Fruit fly (Drosophila melanogaster) whole organism, embryonic: Measurements from ENCODE around the gene CG8564.

Source experiments
- Adf1 ChIP-seq: fragments of 200-800 bp; sonication (Bioruptor generic); IDR thresholded peaks from 2 replicates; pipeline ENCODE4 v1.3.6; 2022; ENCODE audit warnings: missing biosample characterization, missing genetic modification characterization
- Atf6 ChIP-seq: fragments of 200-800 bp; sonication (Bioruptor generic); IDR thresholded peaks from 2 replicates; pipeline ENCODE4 v1.3.6; 2022; ENCODE audit warnings: missing biosample characterization, missing genetic modification characterization
- CG10321 ChIP-seq: fragments of 200-800 bp; sonication (Bioruptor generic); IDR thresholded peaks from 2 replicates; pipeline ENCODE4 v1.3.6; 2022; ENCODE audit warnings: missing biosample characterization, missing genetic modification characterization
- CG11398 ChIP-seq: fragments of 200-800 bp; sonication (Bioruptor generic); optimal IDR thresholded peaks from 2 replicates; lab custom pipeline; 2016; ENCODE audit warnings: missing biosample characterization, missing genetic modification characterization
- CG11504 ChIP-seq: fragments of 200-800 bp; sonication (Bioruptor generic); optimal IDR thresholded peaks from 3 replicates; lab custom pipeline; 2019; ENCODE audit warnings: missing biosample characterization, mild to moderate bottlenecking, missing genetic modification characterization, moderate library complexity
- CG12071 ChIP-seq: fragments of 200-800 bp; sonication (Bioruptor generic); optimal IDR thresholded peaks from 3 replicates; lab custom pipeline; 2018; ENCODE audit warnings: missing biosample characterization, mild to moderate bottlenecking, missing genetic modification characterization
- CG12659 ChIP-seq: fragments of 200-800 bp; sonication (Bioruptor generic); optimal IDR thresholded peaks from 3 replicates; lab custom pipeline; 2017; ENCODE audit warnings: mild to moderate bottlenecking, missing biosample characterization, missing genetic modification reagents, missing genetic modification characterization
- CG12769 ChIP-seq: fragments of 200-800 bp; sonication (Bioruptor generic); optimal IDR thresholded peaks from 2 replicates; lab custom pipeline; 2019; ENCODE audit warnings: missing biosample characterization, mild to moderate bottlenecking, missing genetic modification characterization, moderate library complexity
- CG13624 ChIP-seq: fragments of 200-800 bp; sonication (Bioruptor generic); optimal IDR thresholded peaks from 2 replicates; lab custom pipeline; 2016; ENCODE audit warnings: missing biosample characterization, missing genetic modification characterization
- CG14441 ChIP-seq: fragments of 200-800 bp; sonication (Bioruptor generic); IDR thresholded peaks from 2 replicates; pipeline ENCODE4 v1.3.6; 2022; ENCODE audit warnings: missing biosample characterization, missing genetic modification characterization
- CG17328 ChIP-seq: fragments of 200-800 bp; sonication (Bioruptor generic); IDR thresholded peaks from 2 replicates; pipeline ENCODE4 v1.3.6; 2022; ENCODE audit warnings: missing biosample characterization, missing genetic modification characterization
- CG17385 ChIP-seq: fragments of 200-800 bp; sonication (Bioruptor generic); optimal IDR thresholded peaks from 3 replicates; lab custom pipeline; 2018; ENCODE audit warnings: missing biosample characterization, mild to moderate bottlenecking, missing genetic modification characterization
- CG31388 ChIP-seq: fragments of 200-800 bp; sonication (Bioruptor generic); optimal IDR thresholded peaks from 2 replicates; lab custom pipeline; 2016; ENCODE audit warnings: missing biosample characterization, missing genetic modification characterization
- CG32767 ChIP-seq: fragments of 200-800 bp; sonication (Bioruptor generic); IDR thresholded peaks from 2 replicates; pipeline ENCODE4 v1.3.6; 2022; ENCODE audit warnings: missing biosample characterization, missing genetic modification characterization
- CG7987 ChIP-seq: fragments of 200-800 bp; sonication (Bioruptor generic); optimal IDR thresholded peaks from 2 replicates; lab custom pipeline; 2018; ENCODE audit warnings: missing biosample characterization, mild to moderate bottlenecking, missing genetic modification characterization, moderate library complexity
- CG9727 ChIP-seq: fragments of 200-800 bp; sonication (Bioruptor generic); optimal IDR thresholded peaks from 3 replicates; lab custom pipeline; 2017; ENCODE audit warnings: missing biosample characterization, mild to moderate bottlenecking, missing genetic modification characterization
- D19B ChIP-seq: fragments of 200-800 bp; sonication (Bioruptor generic); optimal IDR thresholded peaks from 2 replicates; lab custom pipeline; 2017; ENCODE audit warnings: missing biosample characterization, mild to moderate bottlenecking, missing genetic modification characterization
- Eip74EF ChIP-seq, 2 experiments: fragments of 200-800 bp in 1 of 2; fragments of >200 bp in 1 of 2; sonication (Bioruptor generic) in 1 of 2; optimal IDR thresholded peaks; 2 replicates each; lab custom pipeline; 2017 to 2019; ENCODE audit warnings: missing biosample characterization in 2 of 2, missing genetic modification characterization in 2 of 2, mild to moderate bottlenecking in 1 of 2, moderate library complexity in 1 of 2
- Ets97D ChIP-seq: fragments of 200-800 bp; sonication (Bioruptor generic); optimal IDR thresholded peaks from 3 replicates; lab custom pipeline; 2016; ENCODE audit warnings: missing biosample characterization, missing genetic modification characterization
- Hand ChIP-seq: fragments of 200-800 bp; sonication (Bioruptor generic); optimal IDR thresholded peaks from 2 replicates; lab custom pipeline; 2017; ENCODE audit warnings: mild to moderate bottlenecking, missing biosample characterization, missing genetic modification reagents, missing genetic modification characterization
- HmgZ ChIP-seq: fragments of 200-800 bp; sonication (Bioruptor generic); optimal IDR thresholded peaks from 2 replicates; lab custom pipeline; 2018; ENCODE audit warnings: missing biosample characterization, mild to moderate bottlenecking, missing genetic modification characterization
- Hr3 ChIP-seq: fragments of 200-800 bp; sonication (Bioruptor generic); optimal IDR thresholded peaks from 3 replicates; lab custom pipeline; 2016; ENCODE audit warnings: missing biosample characterization, missing genetic modification characterization
- Jarid2 ChIP-seq: fragments of 200-800 bp; sonication (Bioruptor generic); optimal IDR thresholded peaks from 3 replicates; lab custom pipeline; 2017; ENCODE audit warnings: mild to moderate bottlenecking, missing biosample characterization, missing genetic modification reagents, missing genetic modification characterization
- NC2α ChIP-seq: fragments of 200-800 bp; sonication (Bioruptor generic); optimal IDR thresholded peaks from 2 replicates; lab custom pipeline; 2016; ENCODE audit warnings: missing biosample characterization, missing genetic modification characterization
- NC2β ChIP-seq: fragments of 200-800 bp; sonication (Bioruptor generic); optimal IDR thresholded peaks from 2 replicates; lab custom pipeline; 2016; ENCODE audit warnings: missing biosample characterization, missing genetic modification characterization
- Oaz ChIP-seq: fragments of 200-800 bp; sonication (Bioruptor generic); IDR thresholded peaks from 2 replicates; pipeline ENCODE4 v1.3.6; 2022; ENCODE audit warnings: missing biosample characterization, missing genetic modification characterization
- PHDP ChIP-seq: fragments of 200-800 bp; sonication (Bioruptor generic); optimal IDR thresholded peaks from 3 replicates; lab custom pipeline; 2018; ENCODE audit warnings: missing biosample characterization, mild to moderate bottlenecking, missing genetic modification characterization, moderate library complexity
- bbx ChIP-seq: fragments of 200-800 bp; sonication (Bioruptor generic); IDR thresholded peaks from 2 replicates; pipeline ENCODE4 v1.3.6; 2022; ENCODE audit warnings: missing biosample characterization, missing genetic modification characterization; ENCODE audit not compliant: partially characterized antibody
- bowl ChIP-seq: fragments of 200-800 bp; sonication (Bioruptor generic); IDR thresholded peaks from 2 replicates; pipeline ENCODE4 v1.3.6; 2022; ENCODE audit warnings: missing biosample characterization, missing genetic modification characterization
- bsh ChIP-seq, 2 experiments: fragments of 200-800 bp; sonication (Bioruptor generic); optimal IDR thresholded peaks; 2 replicates each; lab custom pipeline; 2017 to 2018; ENCODE audit warnings: mild to moderate bottlenecking in 2 of 2, missing biosample characterization in 2 of 2, missing genetic modification characterization in 2 of 2, moderate library complexity in 1 of 2
- cato ChIP-seq: fragments of 200-800 bp; sonication (Bioruptor generic); optimal IDR thresholded peaks from 2 replicates; lab custom pipeline; 2016; ENCODE audit warnings: missing biosample characterization, missing genetic modification characterization, borderline replicate concordance
- disco-r ChIP-seq: fragments of 200-800 bp; sonication (Bioruptor generic); optimal IDR thresholded peaks from 2 replicates; lab custom pipeline; 2016; ENCODE audit warnings: missing biosample characterization, missing genetic modification characterization
- fd96Cb ChIP-seq: fragments of 200-800 bp; sonication (Bioruptor generic); optimal IDR thresholded peaks from 2 replicates; lab custom pipeline; 2018; ENCODE audit warnings: missing biosample characterization, mild to moderate bottlenecking, missing genetic modification characterization, moderate library complexity
- ftz-f1 ChIP-seq: fragments of 200-800 bp; sonication (Bioruptor generic); optimal IDR thresholded peaks from 2 replicates; lab custom pipeline; 2016; ENCODE audit warnings: missing biosample characterization, missing genetic modification characterization
- gfzf ChIP-seq: fragments of 200-800 bp; sonication (Bioruptor generic); optimal IDR thresholded peaks from 2 replicates; lab custom pipeline; 2016; ENCODE audit warnings: missing biosample characterization, mild to moderate bottlenecking, missing genetic modification characterization, moderate library complexity
- gro ChIP-seq: fragments of 200-800 bp; sonication (Bioruptor generic); optimal IDR thresholded peaks from 2 replicates; lab custom pipeline; 2016; ENCODE audit warnings: missing biosample characterization, missing genetic modification characterization
- hth ChIP-seq: fragments of >200 bp; optimal IDR thresholded peaks from 2 replicates; lab custom pipeline; 2017; ENCODE audit warnings: inconsistent platforms
- jumu ChIP-seq: fragments of 200-800 bp; sonication (Bioruptor generic); optimal IDR thresholded peaks from 3 replicates; lab custom pipeline; 2016; ENCODE audit warnings: missing biosample characterization, missing genetic modification characterization
- lab ChIP-seq: fragments of 200-800 bp; sonication (Bioruptor generic); optimal IDR thresholded peaks from 3 replicates; lab custom pipeline; 2017; ENCODE audit warnings: missing biosample characterization, missing genetic modification characterization, mild to moderate bottlenecking, moderate library complexity, missing genetic modification reagents
- nau ChIP-seq: fragments of 200-800 bp; sonication (Bioruptor generic); optimal IDR thresholded peaks from 3 replicates; lab custom pipeline; 2017; ENCODE audit warnings: missing biosample characterization, mild to moderate bottlenecking, missing genetic modification characterization, missing genetic modification reagents
- odd ChIP-seq: fragments of 200-800 bp; sonication (Bioruptor generic); optimal IDR thresholded peaks from 2 replicates; lab custom pipeline; 2017; ENCODE audit warnings: missing biosample characterization, mild to moderate bottlenecking, missing genetic modification characterization
- onecut ChIP-seq: fragments of 200-800 bp; sonication (Bioruptor generic); IDR thresholded peaks from 2 replicates; pipeline ENCODE4 v1.3.6; 2022; ENCODE audit warnings: missing biosample characterization, missing genetic modification characterization
- otp ChIP-seq: fragments of 200-800 bp; sonication (Bioruptor generic); IDR thresholded peaks from 3 replicates; pipeline ENCODE4, ENCODE4 v1.3.6; 2022; ENCODE audit warnings: missing biosample characterization, missing genetic modification characterization
- p53 ChIP-seq: fragments of 200-800 bp; sonication (Bioruptor generic); optimal IDR thresholded peaks from 2 replicates; lab custom pipeline; 2016; ENCODE audit warnings: missing biosample characterization, missing genetic modification characterization
- sd ChIP-seq: fragments of 200-800 bp; sonication (Bioruptor generic); optimal IDR thresholded peaks from 3 replicates; lab custom pipeline; 2018; ENCODE audit warnings: missing biosample characterization, mild to moderate bottlenecking, missing genetic modification characterization, moderate library complexity
- sisA ChIP-seq: fragments of 200-800 bp; sonication (Bioruptor generic); IDR thresholded peaks from 2 replicates; pipeline ENCODE4 v1.3.6; 2022; ENCODE audit warnings: missing biosample characterization, missing genetic modification characterization
- sna ChIP-seq: fragments of 200-800 bp; sonication (Bioruptor generic); IDR thresholded peaks from 2 replicates; pipeline ENCODE4 v1.3.6; 2022; ENCODE audit warnings: missing biosample characterization, missing genetic modification characterization; ENCODE audit not compliant: partially characterized antibody
- sug ChIP-seq: fragments of 200-800 bp; optimal IDR thresholded peaks from 2 replicates; lab custom pipeline; 2019; ENCODE audit warnings: missing biosample characterization, mild to moderate bottlenecking, missing genetic modification characterization, moderate library complexity
- vnd ChIP-seq: fragments of 200-800 bp; sonication (Bioruptor generic); IDR thresholded peaks from 3 replicates; pipeline ENCODE4 v1.3.6; 2022; ENCODE audit warnings: missing biosample characterization, missing genetic modification characterization; ENCODE audit not compliant: partially characterized antibody
- zen ChIP-seq: fragments of 200-800 bp; sonication (Bioruptor generic); optimal IDR thresholded peaks from 3 replicates; lab custom pipeline; 2018; ENCODE audit warnings: missing biosample characterization, mild to moderate bottlenecking, missing genetic modification characterization, moderate library complexity

The CG8564 gene

DNA sequence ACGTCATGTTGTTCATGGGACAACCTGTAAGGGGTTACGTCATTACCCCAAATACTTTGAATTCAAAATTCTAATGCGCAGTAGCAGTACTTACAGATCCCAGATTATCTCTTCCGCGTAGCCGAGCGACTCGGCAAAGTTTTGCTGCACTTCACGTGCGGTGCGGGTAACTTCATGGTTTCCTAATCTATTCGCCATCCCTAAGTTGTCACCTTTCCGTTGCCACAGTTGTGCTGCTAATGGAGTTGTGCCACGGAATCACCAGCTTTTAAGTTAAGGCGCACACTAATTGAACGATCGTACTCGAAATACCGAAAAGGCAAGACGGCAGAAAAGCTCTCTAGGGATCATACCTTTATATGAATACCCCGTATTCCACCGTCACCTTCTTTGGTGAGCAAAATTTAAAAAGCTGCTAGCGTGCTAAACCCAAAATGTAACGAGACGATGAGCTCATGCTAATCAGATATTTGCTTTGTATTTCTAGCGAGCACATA, 27.8 kb downstream of the CG8564 start, which contains the start of gene pst (continued):
- TF ChIP-seq Adf1 (peak; percentile 24; the same call in 1 of the 2 replicates), HmgZ (tag; lab: Kevin White, UChicago) (peak; percentile 11), CG13624 (peak; percentile 63), CG17328 (GFP tag; lab: Robert Waterston, UW) (0 out of 2 replicates have a peak, but pooled peaks have one; percentile 9), lab (GFP tag; lab: Kevin White, UChicago) (peak; percentile 69), CG17385 (GFP tag; lab: Kevin White, UChicago) (peak; percentile 50), cato (GFP tag; lab: Kevin White, UChicago) (no peak), bbx (GFP tag; lab: Robert Waterston, UW) (peak; percentile 69), p53 (GFP tag; lab: Kevin White, UChicago) (no peak), CG12659 (GFP tag; lab: Kevin White, UChicago) (no peak), CG11504 (tag; lab: Kevin White, UChicago) (no peak), CG31388 (GFP tag; lab: Kevin White, UChicago) (no peak), sna (GFP tag; lab: Robert Waterston, UW) (no peak), Hr3 (GFP tag; lab: Kevin White, UChicago) (no peak), NC2α (peak; percentile 14), Oaz (GFP tag; lab: Robert Waterston, UW) (no peak), otp (GFP tag; lab: Robert Waterston, UW) (peak; percentile 39; the same call in 1 of the 3 replicates), CG10321 (GFP tag; lab: Robert Waterston, UW) (peak; percentile 18; the same call in 1 of the 2 replicates), D19B (GFP tag; lab: Kevin White, UChicago) (peak; percentile 57), CG12071 (peak; percentile 52), PHDP (tag; lab: Kevin White, UChicago) (peak; percentile 40), nau (GFP tag; lab: Kevin White, UChicago) (no peak), gro (GFP tag; lab: Kevin White, UChicago) (peak; percentile 8), CG7987 (GFP tag; lab: Kevin White, UChicago) (peak; percentile 10), sisA (no peak), odd (GFP tag; lab: Kevin White, UChicago) (peak; percentile 32), Hand (GFP tag; lab: Kevin White, UChicago) (peak; percentile 46), onecut (GFP tag; lab: Robert Waterston, UW) (peak; percentile 9; the same call in 1 of the 2 replicates), bsh (GFP tag; optimal IDR thresholded peaks at IDR 0.05; lab: Kevin White, UChicago) (no peak), Atf6 (GFP tag; lab: Robert Waterston, UW) (peak; percentile 66), CG9727 (GFP tag; lab: Kevin White, UChicago) (peak; percentile 29), CG14441 (GFP tag; lab: Robert Waterston, UW) (no peak), zen (tag; lab: Kevin White, UChicago) (no peak), Ets97D (peak; percentile 53), sd (tag; lab: Kevin White, UChicago) (peak; percentile 44), gfzf (peak; percentile 70), NC2β (GFP tag; lab: Kevin White, UChicago) (peak; percentile 41), vnd (GFP tag; lab: Robert Waterston, UW) (no peak), hth (no peak), ftz-f1 (GFP tag; lab: Kevin White, UChicago) (no peak), disco-r (GFP tag; lab: Kevin White, UChicago) (peak; percentile 13), Eip74EF (GFP tag; optimal IDR thresholded peaks at IDR 0.05; lab: Kevin White, UChicago) (peak in 1 of 2 experiments; percentile 68), Jarid2 (peak; percentile 51), jumu (GFP tag; lab: Kevin White, UChicago) (no peak), fd96Cb (tag; lab: Kevin White, UChicago) (no peak), CG11398 (GFP tag; lab: Kevin White, UChicago) (peak; percentile 27), bowl (GFP tag; lab: Robert Waterston, UW) (peak; percentile 53; the same call in 1 of the 2 replicates), sug (peak; percentile 34), CG12769 (tag; lab: Kevin White, UChicago) (peak; percentile 74), CG32767 (GFP tag; lab: Robert Waterston, UW) (no peak)
